Worm (Caenorhabditis elegans): Measurements from ENCODE around the gene abu-10.

- TF ChIP-seq nhr-11 (tag; optimal IDR thresholded peaks at IDR 0.05) (no peak), elt-3 (tag; optimal IDR thresholded peaks at IDR 0.05) (no peak), mdl-1 (tag; optimal IDR thresholded peaks at IDR 0.05) (no peak), ZK546.5 (tag; optimal IDR thresholded peaks at IDR 0.05) (no peak), skn-1 (tag; optimal IDR thresholded peaks at IDR 0.05) (no peak), nhr-237 (tag; optimal IDR thresholded peaks at IDR 0.05) (no peak), blmp-1 (tag; optimal IDR thresholded peaks at IDR 0.05; ENCODE audit: insufficient read depth) (no peak), lin-39 (tag; optimal IDR thresholded peaks at IDR 0.05) (no peak), nhr-12 (tag; optimal IDR thresholded peaks at IDR 0.05) (no peak), snpc-4 (tag; optimal IDR thresholded peaks at IDR 0.05) (no peak)
Measured at ce11 chrX:3835632-3836031, 37.6 kb downstream of the abu-10 start.
